Worm (Caenorhabditis elegans) whole organism, L1 larva: Measurements from ENCODE around the gene B0361.9.

Experiments
- C34B4.2 ChIP-seq: sonication (generic microtip); optimal IDR thresholded peaks from 2 replicates; lab custom pipeline; 2017; ENCODE audit warnings: mild to moderate bottlenecking, missing genetic modification characterization, missing compliant biosample characterization
- F16B12.6 ChIP-seq: fragments of 150-350 bp; optimal IDR thresholded peaks from 2 replicates; lab custom pipeline; 2014; ENCODE audit warnings: missing biosample characterization, missing genetic modification characterization
- Y116A8C.19 ChIP-seq: sonication (generic microtip); optimal IDR thresholded peaks from 2 replicates; lab custom pipeline; 2016; ENCODE audit warnings: missing compliant biosample characterization, missing genetic modification characterization, borderline replicate concordance
- aha-1 ChIP-seq: fragments of 150-350 bp; optimal IDR thresholded peaks from 2 replicates; lab custom pipeline; 2014; ENCODE audit warnings: missing biosample characterization, missing genetic modification characterization
- aly-2 ChIP-seq: fragments of 150-350 bp; optimal IDR thresholded peaks from 2 replicates; lab custom pipeline; 2014; ENCODE audit warnings: missing biosample characterization, missing genetic modification characterization
- blmp-1 ChIP-seq: fragments of 150-350 bp; optimal IDR thresholded peaks from 2 replicates; lab custom pipeline; 2014; ENCODE audit warnings: missing biosample characterization, missing genetic modification characterization
- ceh-63 ChIP-seq: fragments of 200-800 bp; sonication (Bioruptor generic); optimal IDR thresholded peaks from 2 replicates; lab custom pipeline; 2018; ENCODE audit warnings: mild to moderate bottlenecking, missing genetic modification characterization, missing compliant biosample characterization
- ceh-8 ChIP-seq: fragments of 200-800 bp; sonication (Bioruptor generic); optimal IDR thresholded peaks from 2 replicates; lab custom pipeline; 2018; ENCODE audit warnings: mild to moderate bottlenecking, missing genetic modification characterization, moderate library complexity, missing compliant biosample characterization
- ceh-90 ChIP-seq: sonication (generic microtip); optimal IDR thresholded peaks from 2 replicates; lab custom pipeline; 2016; ENCODE audit warnings: missing genetic modification characterization, missing compliant biosample characterization
- ces-1 ChIP-seq: fragments of 150-350 bp; optimal IDR thresholded peaks from 2 replicates; lab custom pipeline; 2014; ENCODE audit warnings: missing biosample characterization, missing genetic modification reagents, missing genetic modification characterization
- dpl-1 ChIP-seq, 3 experiments: fragments of 150-350 bp in 2 of 3; sonication (generic microtip) in 1 of 3; optimal IDR thresholded peaks; 2 replicates each; lab custom pipeline; 2014 to 2017; ENCODE audit warnings: missing biosample characterization in 3 of 3, missing genetic modification characterization in 3 of 3, missing genetic modification reagents in 3 of 3
- efl-1 ChIP-seq, 4 experiments: fragments of 150-350 bp; optimal IDR thresholded peaks in 3 of 4; peaks in 1 of 4; 1 replicate in 1 of 4; 2 replicates in 3 of 4; lab custom pipeline; 2014; ENCODE audit warnings: missing biosample characterization in 2 of 4, missing genetic modification characterization in 2 of 4, missing genetic modification reagents in 2 of 4
- efl-3 ChIP-seq: fragments of 200-800 bp; sonication (Bioruptor generic); optimal IDR thresholded peaks from 2 replicates; lab custom pipeline; 2018; ENCODE audit warnings: mild to moderate bottlenecking, missing genetic modification characterization, missing compliant biosample characterization
- elt-3 ChIP-seq, 6 experiments: fragments of 150-350 bp in 1 of 6; sonication (generic microtip); optimal IDR thresholded peaks; 2 replicates each; lab custom pipeline; 2017 to 2018; ENCODE audit warnings: missing biosample characterization in 6 of 6, missing genetic modification characterization in 6 of 6, inconsistent platforms in 1 of 6
- ets-5 ChIP-seq: fragments of 200-800 bp; sonication (Bioruptor generic); IDR thresholded peaks from 2 replicates; pipeline ENCODE4 v1.3.6; 2022; ENCODE audit warnings: missing genetic modification characterization, missing compliant biosample characterization
- fkh-10 ChIP-seq: sonication (generic microtip); optimal IDR thresholded peaks from 2 replicates; lab custom pipeline; 2017; ENCODE audit warnings: missing biosample characterization, missing genetic modification reagents, missing genetic modification characterization
- hlh-17 ChIP-seq: fragments of 200-800 bp; sonication (Bioruptor generic); optimal IDR thresholded peaks from 2 replicates; lab custom pipeline; 2018; ENCODE audit warnings: missing genetic modification characterization, mild to moderate bottlenecking, missing compliant biosample characterization, moderate library complexity, borderline replicate concordance
- irx-1 ChIP-seq: sonication (generic microtip); optimal IDR thresholded peaks from 2 replicates; lab custom pipeline; 2016; ENCODE audit warnings: missing genetic modification characterization, missing compliant biosample characterization
- jun-1 ChIP-seq: fragments of 150-350 bp; optimal IDR thresholded peaks from 2 replicates; lab custom pipeline; 2014; ENCODE audit warnings: missing biosample characterization, missing genetic modification reagents, missing genetic modification characterization
- lin-14 ChIP-seq: fragments of 200-800 bp; sonication (Bioruptor generic); optimal IDR thresholded peaks from 2 replicates; lab custom pipeline; 2018; ENCODE audit warnings: mild to moderate bottlenecking, missing genetic modification characterization, moderate library complexity, missing compliant biosample characterization
- lin-35 ChIP-seq, 2 experiments: fragments of 150-350 bp; optimal IDR thresholded peaks; 2 replicates each; lab custom pipeline; 2014; ENCODE audit warnings: missing biosample characterization in 2 of 2, missing genetic modification characterization in 2 of 2, missing genetic modification reagents in 2 of 2
- lir-3 ChIP-seq: sonication (generic microtip); optimal IDR thresholded peaks from 2 replicates; lab custom pipeline; 2016; ENCODE audit warnings: mild to moderate bottlenecking, missing genetic modification characterization, moderate library complexity, missing compliant biosample characterization; ENCODE audit not compliant: poor library complexity
- lsy-2 ChIP-seq, 2 experiments: fragments of 150-350 bp; optimal IDR thresholded peaks; 2 replicates each; lab custom pipeline; 2014; ENCODE audit warnings: missing biosample characterization in 2 of 2, missing genetic modification characterization in 2 of 2
- mab-9 ChIP-seq: fragments of 200-800 bp; sonication (Bioruptor generic); IDR thresholded peaks from 2 replicates; pipeline ENCODE4 v1.3.6; 2022; ENCODE audit warnings: missing genetic modification reagents, missing genetic modification characterization, missing compliant biosample characterization
- mdl-1 ChIP-seq, 2 experiments: fragments of 150-350 bp; optimal IDR thresholded peaks; 2 replicates each; lab custom pipeline; 2014 to 2017; ENCODE audit warnings: missing biosample characterization in 2 of 2, missing genetic modification characterization in 2 of 2, inconsistent platforms in 1 of 2
- mep-1 ChIP-seq: fragments of 150-350 bp; optimal IDR thresholded peaks from 2 replicates; lab custom pipeline; 2014; ENCODE audit warnings: missing biosample characterization, missing genetic modification characterization
- nhr-19 ChIP-seq: fragments of 200-800 bp; sonication (Bioruptor generic); conservative IDR thresholded peaks from 2 replicates; pipeline ENCODE4 v1.3.6; 2022; ENCODE audit warnings: missing genetic modification characterization, missing compliant biosample characterization
- nhr-237 ChIP-seq: fragments of 150-350 bp; optimal IDR thresholded peaks from 2 replicates; lab custom pipeline; 2014; ENCODE audit warnings: missing biosample characterization, missing genetic modification characterization
- nhr-28 ChIP-seq: fragments of 150-350 bp; optimal IDR thresholded peaks from 2 replicates; lab custom pipeline; 2014; ENCODE audit warnings: missing biosample characterization, missing genetic modification characterization
- nhr-76 ChIP-seq: sonication (generic microtip); optimal IDR thresholded peaks from 2 replicates; lab custom pipeline; 2017; ENCODE audit warnings: missing biosample characterization, missing genetic modification characterization
- nhr-84 ChIP-seq: sonication (generic microtip); optimal IDR thresholded peaks from 2 replicates; lab custom pipeline; 2017; ENCODE audit warnings: missing biosample characterization, missing genetic modification characterization
- nhr-90 ChIP-seq: sonication (generic microtip); optimal IDR thresholded peaks from 2 replicates; lab custom pipeline; 2016; ENCODE audit warnings: mild to moderate bottlenecking, missing genetic modification characterization, missing compliant biosample characterization; ENCODE audit not compliant: poor library complexity
- pag-3 ChIP-seq: sonication (generic microtip); optimal IDR thresholded peaks from 2 replicates; lab custom pipeline; 2017; ENCODE audit warnings: missing genetic modification characterization, mild to moderate bottlenecking, missing compliant biosample characterization, antibody characterized with exemption, borderline replicate concordance; ENCODE audit not compliant: insufficient read depth
- skn-1 ChIP-seq: fragments of 150-350 bp; optimal IDR thresholded peaks from 2 replicates; lab custom pipeline; 2014; ENCODE audit warnings: missing biosample characterization, missing genetic modification characterization
- snpc-4 ChIP-seq: fragments of 150-350 bp; optimal IDR thresholded peaks from 2 replicates; lab custom pipeline; 2014; ENCODE audit warnings: missing biosample characterization, missing genetic modification characterization
- swsn-7 ChIP-seq: sonication (generic microtip); optimal IDR thresholded peaks from 2 replicates; lab custom pipeline; 2016; ENCODE audit warnings: missing genetic modification characterization, missing compliant biosample characterization
- tlp-1 ChIP-seq: fragments of 150-350 bp; optimal IDR thresholded peaks from 2 replicates; lab custom pipeline; 2014; ENCODE audit warnings: missing biosample characterization, missing genetic modification characterization
- unc-30 ChIP-seq: sonication (generic microtip); optimal IDR thresholded peaks from 2 replicates; lab custom pipeline; 2017; ENCODE audit warnings: missing biosample characterization, missing genetic modification characterization
- vab-15 ChIP-seq: sonication (generic microtip); optimal IDR thresholded peaks from 2 replicates; lab custom pipeline; 2017; ENCODE audit warnings: missing genotype, mild to moderate bottlenecking, missing genetic modification characterization, missing compliant biosample characterization
- xbp-1 ChIP-seq: sonication (generic microtip); optimal IDR thresholded peaks from 2 replicates; lab custom pipeline; 2016; ENCODE audit warnings: missing genetic modification characterization, missing compliant biosample characterization
- ztf-11 ChIP-seq, 2 experiments: sonication (generic microtip); optimal IDR thresholded peaks; 2 replicates each; lab custom pipeline; 2016 to 2017; ENCODE audit warnings: missing genetic modification characterization in 2 of 2, missing biosample characterization in 1 of 2, missing compliant biosample characterization in 1 of 2

B0361.9 gene

ce11 chrIII:7296092-7296668 is 3.3 kb downstream of the B0361.9 start (continued):
- TF ChIP-seq skn-1 (tag; lab: Kevin White, UChicago) (no peak), lin-35 (GFP tag; optimal IDR thresholded peaks at IDR 0.05; lab: Kevin White, UChicago) (peak in 1 of 2 experiments; percentile 7), tlp-1 (no peak), ceh-90 (no peak), nhr-84 (tag; lab: Kevin White, UChicago) (no peak), ces-1 (GFP tag; lab: Kevin White, UChicago) (no peak), elt-3 (tag; optimal IDR thresholded peaks at IDR 0.05; lab: Kevin White, UChicago) (peak in 1 of 6 experiments; percentile 18), dpl-1 (GFP tag; optimal IDR thresholded peaks at IDR 0.05; lab: Kevin White, UChicago) (no peak), pag-3 (tag; lab: Kevin White, UChicago) (no peak), ceh-63 (GFP tag; lab: Kevin White, UChicago) (no peak), mep-1 (tag; lab: Kevin White, UChicago) (peak; percentile 38), F16B12.6 (tag; lab: Kevin White, UChicago) (no peak), irx-1 (tag; lab: Kevin White, UChicago) (no peak), nhr-237 (no peak), aly-2 (tag; lab: Kevin White, UChicago) (no peak), hlh-17 (GFP tag; lab: Kevin White, UChicago) (no peak), nhr-19 (GFP tag; lab: Robert Waterston, UW) (no peak), efl-3 (no peak), ceh-8 (no peak), nhr-90 (tag; lab: Kevin White, UChicago) (no peak), lir-3 (no peak), jun-1 (no peak), ets-5 (no peak), mdl-1 (tag; optimal IDR thresholded peaks at IDR 0.05; lab: Kevin White, UChicago) (no peak)
- TF ChIP-seq, all 84 proteins: peak for 11

ce11 chrIII:7293075-7293684 is 6.3 kb downstream of the B0361.9 start, which contains the start of gene cwf-19L2:
Gene cwf-19L2, plus strand, starts transcription at chrIII:7293634.
- TF ChIP-seq vab-15 (no peak), ets-5 (no peak), swsn-7 (no peak), F16B12.6 (tag; lab: Kevin White, UChicago) (peak; percentile 57), mep-1 (tag; lab: Kevin White, UChicago) (no peak), lir-3 (no peak), ceh-63 (GFP tag; lab: Kevin White, UChicago) (no peak), nhr-237 (no peak), nhr-28 (tag; lab: Kevin White, UChicago) (no peak), Y116A8C.19 (tag; lab: Kevin White, UChicago) (no peak), blmp-1 (tag; lab: Kevin White, UChicago) (no peak), fkh-10 (GFP tag; lab: Kevin White, UChicago) (no peak), C34B4.2 (tag; lab: Kevin White, UChicago) (no peak), skn-1 (tag; lab: Kevin White, UChicago) (no peak), tlp-1 (no peak), aha-1 (tag; lab: Kevin White, UChicago) (no peak), nhr-76 (tag; lab: Kevin White, UChicago) (no peak), elt-3 (tag; optimal IDR thresholded peaks at IDR 0.05; lab: Kevin White, UChicago) (no peak), snpc-4 (no peak), lin-35 (GFP tag; optimal IDR thresholded peaks at IDR 0.05; lab: Kevin White, UChicago) (peak in 1 of 2 experiments; percentile 3), unc-30 (tag; lab: Kevin White, UChicago) (no peak), lin-14 (GFP tag; lab: Kevin White, UChicago) (no peak), ces-1 (GFP tag; lab: Kevin White, UChicago) (no peak), irx-1 (tag; lab: Kevin White, UChicago) (no peak), ztf-11 (tag; optimal IDR thresholded peaks at IDR 0.05; lab: Kevin White, UChicago) (no peak), ceh-90 (no peak), xbp-1 (no peak), efl-1 (optimal IDR thresholded peaks at IDR 0.05; lab: Kevin White, UChicago) (peak; percentile 2 to 67), efl-1 (GFP tag; optimal IDR thresholded peaks at IDR 0.05 in 1 of 2; lab: Kevin White, UChicago) (no peak), hlh-17 (GFP tag; lab: Kevin White, UChicago) (no peak), mab-9 (GFP tag; lab: Robert Waterston, UW) (no peak), lsy-2 (tag; optimal IDR thresholded peaks at IDR 0.05; lab: Kevin White, UChicago) (peak; percentile 44 to 70)
